Worm (Caenorhabditis elegans) whole organism, L3 larva: ENCODE results near the gene C17C3.1.

ENCODE experiments used
- ceh-16 ChIP-seq: sonication (generic microtip); optimal IDR thresholded peaks from 2 replicates; lab custom pipeline; 2017; ENCODE audit warnings: missing biosample characterization, missing genetic modification characterization
- ceh-28 ChIP-seq: fragments of 150-350 bp; optimal IDR thresholded peaks from 2 replicates; lab custom pipeline; 2014; ENCODE audit warnings: missing biosample characterization, missing genetic modification reagents, missing genetic modification characterization
- ceh-82 ChIP-seq: fragments of 150-350 bp; optimal IDR thresholded peaks from 2 replicates; lab custom pipeline; 2014; ENCODE audit warnings: missing biosample characterization, missing genetic modification characterization
- elt-3 ChIP-seq, 3 experiments: fragments of 150-350 bp in 1 of 3; sonication (generic microtip) in 2 of 3; optimal IDR thresholded peaks; 2 replicates in 2 of 3; 4 replicates in 1 of 3; lab custom pipeline; 2014 to 2017; ENCODE audit warnings: missing biosample characterization in 3 of 3, missing genetic modification characterization in 3 of 3
- lin-39 ChIP-seq: fragments of 150-350 bp; optimal IDR thresholded peaks from 2 replicates; lab custom pipeline; 2018; ENCODE audit warnings: missing biosample characterization, missing genetic modification reagents, missing genetic modification characterization
- mdl-1 ChIP-seq: fragments of 150-350 bp; optimal IDR thresholded peaks from 2 replicates; lab custom pipeline; 2014; ENCODE audit warnings: missing biosample characterization, missing genetic modification characterization
- nhr-237 ChIP-seq: fragments of 150-350 bp; optimal IDR thresholded peaks from 2 replicates; lab custom pipeline; 2014; ENCODE audit warnings: missing biosample characterization, missing genetic modification characterization
- nhr-77 ChIP-seq: fragments of 150-350 bp; optimal IDR thresholded peaks from 2 replicates; lab custom pipeline; 2014; ENCODE audit warnings: missing biosample characterization, missing genetic modification characterization
- skn-1 ChIP-seq: fragments of 150-350 bp; optimal IDR thresholded peaks from 2 replicates; lab custom pipeline; 2014; ENCODE audit warnings: missing biosample characterization, missing genetic modification characterization
- tbx-2 ChIP-seq: sonication (generic microtip); optimal IDR thresholded peaks from 2 replicates; lab custom pipeline; 2016; ENCODE audit warnings: mild to moderate bottlenecking, missing genetic modification characterization, missing compliant biosample characterization
- ztf-11 ChIP-seq: fragments of 150-350 bp; optimal IDR thresholded peaks from 2 replicates; lab custom pipeline; 2014; ENCODE audit warnings: missing biosample characterization, missing genetic modification characterization

DNA sequence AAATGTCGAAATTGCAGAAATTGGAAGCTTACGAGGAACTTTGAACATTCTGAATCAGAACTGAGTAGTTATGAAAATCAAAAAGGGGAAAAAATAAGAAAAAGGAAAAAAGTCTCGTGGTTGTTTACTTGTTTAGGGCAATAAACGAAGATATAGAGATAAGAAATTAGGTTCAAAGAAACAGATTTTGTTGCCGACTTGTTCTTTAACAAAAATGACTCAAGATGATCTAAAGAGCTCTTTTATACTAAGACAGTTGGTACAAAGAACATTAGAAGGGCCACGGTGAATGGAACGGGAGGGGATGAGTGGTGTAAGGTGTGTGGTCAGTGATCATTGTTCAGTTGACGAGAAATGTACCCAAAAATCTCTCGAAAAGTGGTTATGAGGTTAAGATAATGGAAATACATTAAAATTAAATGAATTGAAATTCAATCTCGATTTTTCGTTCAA is 22.9 kb upstream of the C17C3.1 start, which contains the start of gene acdh-2:
- TF ChIP-seq skn-1 (tag; lab: Kevin White, UChicago) (no peak), ceh-82 (no peak), nhr-77 (tag; lab: Kevin White, UChicago) (no peak), nhr-237 (no peak), lin-39 (tag; lab: Kevin White, UChicago) (no peak), ceh-16 (no peak), ztf-11 (tag; lab: Kevin White, UChicago) (no peak), mdl-1 (tag; lab: Kevin White, UChicago) (no peak), tbx-2 (no peak), elt-3 (tag; optimal IDR thresholded peaks at IDR 0.05; lab: Kevin White, UChicago) (no peak), ceh-28 (tag; lab: Kevin White, UChicago) (no peak)
